Worm (Caenorhabditis elegans) whole organism, late embryonic: ENCODE results near the gene fnta-1.

Experiments used
- ama-1 ChIP-seq: fragments of 150-350 bp; optimal IDR thresholded peaks from 2 replicates; lab custom pipeline; 2014
- madf-2 ChIP-seq: sonication (generic microtip); optimal IDR thresholded peaks from 2 replicates; lab custom pipeline; 2017; ENCODE audit warnings: missing genetic modification characterization, missing compliant biosample characterization
- mec-3 ChIP-seq: sonication (generic microtip); optimal IDR thresholded peaks from 2 replicates; lab custom pipeline; 2016; ENCODE audit warnings: borderline replicate concordance, missing genetic modification characterization, missing compliant biosample characterization
- pqm-1 ChIP-seq: sonication (generic microtip); optimal IDR thresholded peaks from 2 replicates; lab custom pipeline; 2016; ENCODE audit warnings: missing genetic modification characterization, missing compliant biosample characterization
- sox-4 ChIP-seq: sonication (generic microtip); optimal IDR thresholded peaks from 2 replicates; lab custom pipeline; 2017; ENCODE audit warnings: mild to moderate bottlenecking, missing genetic modification characterization, inconsistent platforms, missing compliant biosample characterization

DNA sequence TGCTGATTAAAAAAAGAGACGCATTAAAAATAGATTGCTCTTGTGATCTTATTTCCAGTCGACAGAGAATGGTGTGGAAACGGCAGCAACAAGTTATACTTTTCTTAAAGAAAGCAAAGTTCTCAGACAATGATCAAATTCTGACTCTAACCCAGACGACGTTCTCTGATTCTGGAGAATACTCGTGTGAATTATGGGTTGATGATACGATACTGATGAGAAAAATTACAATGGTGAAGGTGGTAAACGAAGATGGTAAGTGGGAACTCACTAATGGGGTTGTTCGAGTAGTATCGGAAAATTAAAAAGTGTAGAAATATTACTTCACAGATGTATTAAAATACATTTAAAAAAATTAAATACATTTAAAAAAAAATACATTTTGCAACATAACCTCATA is 38.2 kb upstream of the fnta-1 start:
- TF ChIP-seq pqm-1 (tag; lab: Kevin White, UChicago) (no peak), ama-1 (no peak), sox-4 (no peak), madf-2 (tag; lab: Kevin White, UChicago) (no peak), mec-3 (tag; lab: Kevin White, UChicago) (no peak)
